Fruit fly (Drosophila melanogaster): ENCODE measurements around the gene Pli.

DNA sequence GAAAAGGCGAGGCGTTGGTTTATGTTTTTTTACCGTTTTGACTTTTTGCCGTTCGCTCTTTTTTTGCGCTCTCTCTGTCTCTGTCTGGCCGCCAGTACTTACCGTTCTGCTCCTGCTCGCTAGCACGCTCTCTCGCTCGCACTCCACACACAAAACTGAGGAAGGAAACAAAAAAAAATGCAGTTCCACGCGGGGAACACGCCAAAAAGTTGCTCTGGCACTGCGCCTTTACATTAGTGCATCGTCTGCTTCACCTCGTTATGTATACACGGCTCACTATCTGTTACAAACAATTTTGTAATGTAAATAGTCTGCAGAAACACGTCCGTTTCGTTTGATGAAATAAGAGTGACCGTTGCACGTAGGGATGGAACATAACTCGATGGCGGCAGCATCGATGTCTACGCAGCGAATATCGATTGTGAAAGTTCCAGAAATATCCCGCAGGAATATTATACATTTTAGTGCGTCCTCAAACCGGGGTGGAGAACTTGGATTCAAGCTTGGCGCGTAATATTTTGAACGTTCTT, 70.9 kb downstream of the Pli start, which contains the start of the genes CG33111 and eIF4G2:
- TF ChIP-seq psq (optimal IDR thresholded peaks at IDR 0.05) (no peak), Dll (optimal IDR thresholded peaks at IDR 0.05) (no peak), EcR (GFP tag; optimal IDR thresholded peaks at IDR 0.05) (no peak), usp (GFP tag; optimal IDR thresholded peaks at IDR 0.05) (no peak)

Measured in whole organism.